Fruit fly (Drosophila melanogaster): ENCODE results near the gene CkIalpha.

The CkIalpha gene

DNA sequence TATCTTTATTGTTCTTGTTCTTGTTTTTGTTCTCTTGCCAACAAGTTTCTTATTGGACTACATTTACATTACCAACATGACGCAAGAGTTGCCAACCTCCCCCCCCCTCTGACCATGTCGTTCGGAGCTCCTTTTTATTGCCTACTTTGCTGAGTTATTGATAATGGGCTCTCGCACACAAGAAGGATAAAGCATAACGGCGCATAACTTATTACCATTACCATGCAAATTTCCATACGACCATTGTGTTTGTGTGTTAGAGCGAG is 21.3 kb upstream of the CkIalpha start:
- TF ChIP-seq sv (GFP tag; optimal IDR thresholded peaks at IDR 0.05), result no peak

DNA sequence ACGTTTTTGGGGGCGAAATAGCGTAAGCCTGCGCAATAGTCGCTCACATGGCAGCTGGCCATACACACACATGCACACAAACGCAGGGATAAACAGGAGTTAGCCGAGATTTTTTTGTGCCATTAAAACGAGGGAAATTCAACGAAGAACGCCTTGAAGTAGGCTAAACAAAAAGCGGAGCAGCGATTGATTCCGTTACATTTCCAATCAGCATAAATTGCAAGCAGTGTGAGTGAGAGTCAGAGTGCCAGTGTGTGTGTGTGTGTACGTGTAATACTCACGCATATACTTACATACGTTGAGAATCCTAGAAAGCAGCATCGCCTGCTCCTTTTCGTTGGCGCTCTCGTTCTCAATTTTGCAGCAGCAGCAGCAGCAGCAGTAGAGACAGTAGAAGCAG is 20.2 kb upstream of the CkIalpha start:
- no peak for TF ChIP-seq lola (GFP tag; optimal IDR thresholded peaks at IDR 0.05)

DNA sequence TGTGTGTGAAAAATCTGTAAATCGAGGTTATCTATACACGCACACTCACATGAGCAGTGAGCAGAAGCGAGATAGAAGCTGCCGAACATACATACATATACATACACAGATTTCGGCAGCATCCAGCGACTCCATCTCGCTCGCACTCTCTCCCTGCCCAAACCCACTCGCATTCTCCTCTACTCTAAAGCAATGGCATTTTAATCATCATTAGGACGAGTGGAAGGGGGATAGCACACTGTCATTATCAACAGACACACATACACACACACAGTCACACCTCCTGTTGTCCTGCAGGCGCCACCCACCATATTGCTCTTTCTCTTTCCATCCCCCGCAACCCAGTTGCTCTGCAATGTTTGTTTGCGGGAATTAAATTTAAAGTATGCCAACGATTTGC is 19.4 kb upstream of the CkIalpha start:
- no peak for TF ChIP-seq tai (GFP tag; optimal IDR thresholded peaks at IDR 0.05)
- no peak for TF ChIP-seq Hnf4 (GFP tag; optimal IDR thresholded peaks at IDR 0.05)
- TF ChIP-seq CG32264 (GFP tag; optimal IDR thresholded peaks at IDR 0.05), result no peak
- no peak for TF ChIP-seq Abd-B (GFP tag; optimal IDR thresholded peaks at IDR 0.05)
- TF ChIP-seq jim (GFP tag; optimal IDR thresholded peaks at IDR 0.05), result no peak
- TF ChIP-seq Jra (GFP tag; optimal IDR thresholded peaks at IDR 0.05), result no peak
- TF ChIP-seq brk (GFP tag; optimal IDR thresholded peaks at IDR 0.05), result no peak
- TF ChIP-seq dl (GFP tag; optimal IDR thresholded peaks at IDR 0.05; ENCODE audit: insufficient read depth in 1 of 2, partially characterized antibody in 2 of 2), result no peak
- TF ChIP-seq rgr (GFP tag; optimal IDR thresholded peaks at IDR 0.05), result no peak
- no peak for TF ChIP-seq GATAd (GFP tag; optimal IDR thresholded peaks at IDR 0.05)
- no peak for TF ChIP-seq Myc (optimal IDR thresholded peaks at IDR 0.05)
- TF ChIP-seq psq (GFP tag; optimal IDR thresholded peaks at IDR 0.05), result no peak
- TF ChIP-seq h (GFP tag; optimal IDR thresholded peaks at IDR 0.05), result no peak

DNA sequence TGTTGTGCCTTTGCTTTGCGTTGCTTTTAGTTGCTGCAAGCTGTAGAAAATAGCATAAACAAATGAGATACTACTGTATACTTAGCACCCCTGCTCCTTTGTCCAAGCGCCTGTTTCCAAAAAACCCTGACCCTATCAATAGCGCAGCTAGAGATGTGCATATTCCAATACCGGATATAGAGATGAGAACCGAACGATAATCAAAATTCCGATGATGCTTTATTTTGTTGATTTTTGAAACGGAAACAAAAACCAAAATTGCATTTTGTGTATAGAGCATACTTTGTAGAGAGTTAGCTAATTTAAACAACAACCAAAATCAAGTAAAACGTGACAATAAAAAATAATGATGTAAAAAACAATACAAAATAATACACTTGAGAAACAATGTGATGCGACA is 8.1 kb upstream of the CkIalpha start:
- TF ChIP-seq jim (GFP tag; optimal IDR thresholded peaks at IDR 0.05) (no peak), fru (GFP tag; optimal IDR thresholded peaks at IDR 0.05) (no peak), sage (GFP tag; optimal IDR thresholded peaks at IDR 0.05) (no peak), pan (optimal IDR thresholded peaks at IDR 0.05) (no peak), Hnf4 (GFP tag; optimal IDR thresholded peaks at IDR 0.05) (no peak), foxo (GFP tag; optimal IDR thresholded peaks at IDR 0.05) (no peak), Rel (GFP tag; optimal IDR thresholded peaks at IDR 0.05) (no peak), Rel (tag; optimal IDR thresholded peaks at IDR 0.05) (no peak), CG32264 (GFP tag; optimal IDR thresholded peaks at IDR 0.05) (no peak), psq (GFP tag; optimal IDR thresholded peaks at IDR 0.05) (no peak), Jra (GFP tag; optimal IDR thresholded peaks at IDR 0.05) (no peak), HLH106 (tag; optimal IDR thresholded peaks at IDR 0.05) (no peak), CrebA (GFP tag; optimal IDR thresholded peaks at IDR 0.05; ENCODE audit: borderline replicate concordance) (no peak)

DNA sequence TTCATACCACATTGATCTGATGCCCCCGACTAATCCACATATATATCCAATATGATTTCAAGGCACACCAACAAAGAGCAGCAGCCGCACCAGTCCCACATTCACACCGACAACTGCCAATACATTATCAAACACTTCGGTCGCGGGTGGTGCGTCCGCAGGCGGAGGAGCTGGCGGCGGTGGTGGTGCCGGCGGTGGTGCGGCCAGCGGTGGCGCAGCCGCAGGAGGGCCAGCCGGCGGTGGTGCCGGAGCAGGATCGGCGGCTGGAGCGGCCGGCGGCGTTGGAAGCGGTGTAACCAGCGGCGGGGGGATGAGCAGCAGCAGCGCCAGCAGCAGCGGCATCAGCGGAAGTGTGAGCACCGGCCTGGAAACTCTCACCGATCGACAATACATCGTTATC is 1.8 kb upstream of the CkIalpha start:
- TF ChIP-seq Dfd (GFP tag; optimal IDR thresholded peaks at IDR 0.05) (peak; percentile 91), tai (GFP tag; optimal IDR thresholded peaks at IDR 0.05) (no peak)

DNA sequence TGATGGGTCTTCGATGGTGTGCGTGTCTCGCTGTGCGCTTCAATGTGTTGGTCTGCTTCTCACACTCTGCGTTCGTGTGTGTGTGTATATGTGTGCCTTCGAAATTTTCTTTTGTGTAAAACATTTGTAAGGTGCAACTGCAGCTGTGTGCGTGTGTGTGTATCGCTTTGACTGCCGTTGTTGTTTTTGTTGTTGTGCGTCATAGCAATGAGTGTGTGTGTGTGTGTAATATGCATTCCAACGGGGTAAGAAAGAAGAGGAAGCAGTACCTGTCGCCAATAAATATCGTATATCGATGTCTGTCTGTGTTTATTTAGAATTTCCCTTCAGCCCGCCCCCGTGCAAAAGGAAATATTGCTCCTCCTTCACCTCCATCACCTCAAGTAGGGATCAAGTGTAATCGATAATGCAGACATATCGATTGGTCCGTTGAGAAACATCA is 883 bp downstream of the CkIalpha start:
- peak; percentile 31 for TF ChIP-seq woc (GFP tag; optimal IDR thresholded peaks at IDR 0.05)
- no peak for TF ChIP-seq Dif (GFP tag; optimal IDR thresholded peaks at IDR 0.05; ENCODE audit: partially characterized antibody)
- TF ChIP-seq Hnf4 (GFP tag; optimal IDR thresholded peaks at IDR 0.05), result peak; percentile 31
- TF ChIP-seq psq (GFP tag; optimal IDR thresholded peaks at IDR 0.05), result peak; percentile 66
- TF ChIP-seq HLH106 (tag; optimal IDR thresholded peaks at IDR 0.05), result no peak
- peak; percentile 11 for TF ChIP-seq h (GFP tag; optimal IDR thresholded peaks at IDR 0.05)
- peak; percentile 6 for TF ChIP-seq Sp1 (GFP tag; optimal IDR thresholded peaks at IDR 0.05)
- peak; percentile 52 for TF ChIP-seq Hr83 (GFP tag; optimal IDR thresholded peaks at IDR 0.05; ENCODE audit: poor library complexity, severe bottlenecking)
- peak; percentile 91 for TF ChIP-seq N (GFP tag; optimal IDR thresholded peaks at IDR 0.05)
- peak; percentile 20 for TF ChIP-seq Hr78 (GFP tag; optimal IDR thresholded peaks at IDR 0.05)
- no peak for TF ChIP-seq CG32264 (GFP tag; optimal IDR thresholded peaks at IDR 0.05)
- no peak for TF ChIP-seq CrebA (GFP tag; optimal IDR thresholded peaks at IDR 0.05; ENCODE audit: borderline replicate concordance)
- TF ChIP-seq jim (GFP tag; optimal IDR thresholded peaks at IDR 0.05), result no peak
- peak; percentile 49 for TF ChIP-seq rgr (GFP tag; optimal IDR thresholded peaks at IDR 0.05)
- TF ChIP-seq tai (GFP tag; optimal IDR thresholded peaks at IDR 0.05), result no peak
- peak; percentile 15 for TF ChIP-seq br (GFP tag; optimal IDR thresholded peaks at IDR 0.05)
- TF ChIP-seq Abd-B (GFP tag; optimal IDR thresholded peaks at IDR 0.05), result no peak
- no peak for TF ChIP-seq fru (GFP tag; optimal IDR thresholded peaks at IDR 0.05)
- TF ChIP-seq CG9705 (GFP tag; optimal IDR thresholded peaks at IDR 0.05), result no peak
- no peak for TF ChIP-seq sage (GFP tag; optimal IDR thresholded peaks at IDR 0.05)
- peak; percentile 2 for TF ChIP-seq Rel (GFP tag; optimal IDR thresholded peaks at IDR 0.05)
- peak; percentile 56 for TF ChIP-seq Rel (tag; optimal IDR thresholded peaks at IDR 0.05)
- no peak for TF ChIP-seq sv (GFP tag; optimal IDR thresholded peaks at IDR 0.05)
- TF ChIP-seq brk (GFP tag; optimal IDR thresholded peaks at IDR 0.05), result no peak
- peak in 1 of 2 experiments; percentile 22 for TF ChIP-seq foxo (GFP tag; optimal IDR thresholded peaks at IDR 0.05)
- TF ChIP-seq Vsx2 (GFP tag; optimal IDR thresholded peaks at IDR 0.05; ENCODE audit: partially characterized antibody), result no peak
- TF ChIP-seq Mio (GFP tag; optimal IDR thresholded peaks at IDR 0.05), result no peak
- no peak for TF ChIP-seq lola (GFP tag; optimal IDR thresholded peaks at IDR 0.05)
- TF ChIP-seq dsf (GFP tag; optimal IDR thresholded peaks at IDR 0.05; ENCODE audit: borderline replicate concordance), result no peak
- peak; percentile 2 for TF ChIP-seq OdsH (GFP tag; optimal IDR thresholded peaks at IDR 0.05)
- TF ChIP-seq usp (GFP tag; optimal IDR thresholded peaks at IDR 0.05), result no peak
- TF ChIP-seq dmrt93B (GFP tag; optimal IDR thresholded peaks at IDR 0.05), result no peak
- TF ChIP-seq Jra (GFP tag; optimal IDR thresholded peaks at IDR 0.05), result peak; percentile 88
- no peak for TF ChIP-seq pan (optimal IDR thresholded peaks at IDR 0.05)
- TF ChIP-seq dl (GFP tag; optimal IDR thresholded peaks at IDR 0.05; ENCODE audit: insufficient read depth in 1 of 2, partially characterized antibody in 2 of 2), result peak in 1 of 2 experiments; percentile 11
- TF ChIP-seq GATAd (GFP tag; optimal IDR thresholded peaks at IDR 0.05), result no peak
